Worm (Caenorhabditis elegans): ENCODE data around the gene srg-61.

srg-61 gene

ce11 chrV:2711429-2711828 lies 28.7 kb downstream of the srg-61 start, which contains the start of gene C24B9.3:
TSS of gene C24B9.3 (minus strand) at chrV:2711599.
- no peak for TF ChIP-seq him-1 (tag; optimal IDR thresholded peaks at IDR 0.05)
- TF ChIP-seq W03F9.2 (tag; optimal IDR thresholded peaks at IDR 0.05), result no peak

- TF ChIP-seq W03F9.2 (tag; optimal IDR thresholded peaks at IDR 0.05) (no peak), him-1 (tag; optimal IDR thresholded peaks at IDR 0.05) (no peak), dao-5 (tag; optimal IDR thresholded peaks at IDR 0.05) (no peak)
Observed at ce11 chrV:2710192-2710591, 29.9 kb downstream of the srg-61 start.

ce11 chrV:2706379-2706778 lies 33.7 kb downstream of the srg-61 start:
- TF ChIP-seq him-1 (tag; optimal IDR thresholded peaks at IDR 0.05), result no peak
- TF ChIP-seq dao-5 (tag; optimal IDR thresholded peaks at IDR 0.05), result no peak
- TF ChIP-seq W03F9.2 (tag; optimal IDR thresholded peaks at IDR 0.05), result no peak

ce11 chrV:2703299-2703698 lies 36.8 kb downstream of the srg-61 start:
- no peak for TF ChIP-seq W03F9.2 (tag; optimal IDR thresholded peaks at IDR 0.05)
- no peak for TF ChIP-seq dao-5 (tag; optimal IDR thresholded peaks at IDR 0.05)
- no peak for TF ChIP-seq him-1 (tag; optimal IDR thresholded peaks at IDR 0.05)

- TF ChIP-seq W03F9.2 (tag; optimal IDR thresholded peaks at IDR 0.05) (no peak), him-1 (tag; optimal IDR thresholded peaks at IDR 0.05) (no peak), dao-5 (tag; optimal IDR thresholded peaks at IDR 0.05) (no peak)
Observed at ce11 chrV:2702883-2703282, 37.2 kb downstream of the srg-61 start.

ce11 chrV:2698826-2699225 lies 41.3 kb downstream of the srg-61 start, which contains the start of gene nuo-5:
TSS of gene nuo-5 (plus strand) at chrV:2698972.
- no peak for TF ChIP-seq him-1 (tag; optimal IDR thresholded peaks at IDR 0.05)
- no peak for TF ChIP-seq W03F9.2 (tag; optimal IDR thresholded peaks at IDR 0.05)
- TF ChIP-seq dao-5 (tag; optimal IDR thresholded peaks at IDR 0.05), result no peak

ce11 chrV:2697693-2698092 lies 42.4 kb downstream of the srg-61 start:
- no peak for TF ChIP-seq dao-5 (tag; optimal IDR thresholded peaks at IDR 0.05)
- TF ChIP-seq him-1 (tag; optimal IDR thresholded peaks at IDR 0.05), result no peak
- no peak for TF ChIP-seq W03F9.2 (tag; optimal IDR thresholded peaks at IDR 0.05)

- TF ChIP-seq W03F9.2 (tag; optimal IDR thresholded peaks at IDR 0.05), result no peak
- no peak for TF ChIP-seq dao-5 (tag; optimal IDR thresholded peaks at IDR 0.05)
- no peak for TF ChIP-seq him-1 (tag; optimal IDR thresholded peaks at IDR 0.05)
Observed at ce11 chrV:2695935-2696334, 44.2 kb downstream of the srg-61 start, which contains the start of gene Y45G12B.3. TSS of gene Y45G12B.3 (minus strand) at chrV:2696254.

ce11 chrV:2694389-2694788 lies 45.7 kb downstream of the srg-61 start, which contains the start of gene Y45G12B.2:
TSS of gene Y45G12B.2 (plus strand) at chrV:2694771.
- no peak for TF ChIP-seq him-1 (tag; optimal IDR thresholded peaks at IDR 0.05)
- peak; percentile 43 for TF ChIP-seq W03F9.2 (tag; optimal IDR thresholded peaks at IDR 0.05)
- no peak for TF ChIP-seq dao-5 (tag; optimal IDR thresholded peaks at IDR 0.05)

ce11 chrV:2690948-2691347 lies 49.2 kb downstream of the srg-61 start:
- TF ChIP-seq W03F9.2 (tag; optimal IDR thresholded peaks at IDR 0.05) (no peak), him-1 (tag; optimal IDR thresholded peaks at IDR 0.05) (no peak), dao-5 (tag; optimal IDR thresholded peaks at IDR 0.05) (no peak)

- TF ChIP-seq him-1 (tag; optimal IDR thresholded peaks at IDR 0.05), result no peak
- TF ChIP-seq dao-5 (tag; optimal IDR thresholded peaks at IDR 0.05), result no peak
- no peak for TF ChIP-seq W03F9.2 (tag; optimal IDR thresholded peaks at IDR 0.05)
Observed at ce11 chrV:2690478-2690877, 49.6 kb downstream of the srg-61 start.
